Worm (Caenorhabditis elegans) whole organism, mixed stage, embryonic: ENCODE measurements around the gene xbx-9.

Experiments used
- blmp-1 ChIP-seq: fragments of 150-350 bp; optimal IDR thresholded peaks from 2 replicates; lab custom pipeline; 2014; ENCODE audit warnings: missing biosample characterization, missing genetic modification characterization
- ceh-43 ChIP-seq: fragments of 200-800 bp; sonication (Bioruptor generic); optimal IDR thresholded peaks from 2 replicates; lab custom pipeline; 2018; ENCODE audit warnings: mild to moderate bottlenecking, missing genetic modification characterization, moderate library complexity, missing compliant biosample characterization
- lsy-2 ChIP-seq: fragments of 150-350 bp; optimal IDR thresholded peaks from 2 replicates; lab custom pipeline; 2014; ENCODE audit warnings: missing biosample characterization, missing genetic modification characterization
- nhr-76 ChIP-seq: sonication (generic microtip); optimal IDR thresholded peaks from 2 replicates; lab custom pipeline; 2017; ENCODE audit warnings: missing biosample characterization, missing genetic modification characterization
- sptf-1 ChIP-seq: sonication (generic microtip); optimal IDR thresholded peaks from 2 replicates; lab custom pipeline; 2017; ENCODE audit warnings: mild to moderate bottlenecking, missing genetic modification characterization, moderate library complexity, missing compliant biosample characterization

DNA sequence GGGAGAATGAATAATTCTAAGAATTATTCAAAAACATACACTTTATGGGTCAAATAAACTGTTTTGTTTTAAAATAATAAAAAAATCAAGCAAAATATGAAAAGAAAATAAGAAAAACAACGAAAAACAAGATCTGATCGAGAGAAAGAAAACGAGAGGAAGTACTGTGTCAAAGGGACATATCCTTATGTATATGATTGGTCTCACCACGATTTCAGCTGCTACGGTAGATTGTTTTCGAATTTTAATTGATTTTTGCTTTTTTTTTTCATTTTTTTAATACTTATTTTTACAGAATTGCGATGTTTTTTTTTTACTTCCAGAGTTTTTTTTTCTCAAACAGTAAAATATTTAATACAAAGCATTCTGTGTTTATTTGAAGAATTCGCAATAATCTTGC, 37.2 kb upstream of the xbx-9 start:
- TF ChIP-seq ceh-43 (GFP tag; lab: Kevin White, UChicago) (no peak), sptf-1 (no peak), nhr-76 (tag; lab: Kevin White, UChicago) (no peak), lsy-2 (tag; lab: Kevin White, UChicago) (no peak), blmp-1 (tag; lab: Kevin White, UChicago) (no peak)
